Worm (Caenorhabditis elegans): Measurements from ENCODE around the gene srh-257.

- TF ChIP-seq ama-1 (optimal IDR thresholded peaks at IDR 0.05) (no peak), sea-1 (GFP tag; conservative IDR thresholded peaks at IDR 0.05) (no peak), tbx-11 (GFP tag; IDR thresholded peaks at IDR 0.05) (no peak), hmg-4 (GFP tag; optimal IDR thresholded peaks at IDR 0.05) (no peak), flt-1 (GFP tag; IDR thresholded peaks at IDR 0.05) (no peak), ceh-36 (tag; optimal IDR thresholded peaks at IDR 0.05) (no peak), aly-1 (tag; optimal IDR thresholded peaks at IDR 0.05) (no peak), hnd-1 (tag; optimal IDR thresholded peaks at IDR 0.05) (no peak), scrt-1 (GFP tag; IDR thresholded peaks at IDR 0.05) (no peak), F13C5.2 (tag; optimal IDR thresholded peaks at IDR 0.05) (no peak)
Observed at ce11 chrV:15425368-15426091, 18.5 kb downstream of the srh-257 start, which contains the start of gene Y36E3A.2.

All from whole organism, early embryonic.